Worm (Caenorhabditis elegans): ENCODE measurements around the gene ecps-2.
"Not testable (repeated sequence)": the region's sequence is repeated elsewhere in the genome, so short reads cannot be mapped to it uniquely, and the experiment has no call there.

Gene ecps-2

DNA sequence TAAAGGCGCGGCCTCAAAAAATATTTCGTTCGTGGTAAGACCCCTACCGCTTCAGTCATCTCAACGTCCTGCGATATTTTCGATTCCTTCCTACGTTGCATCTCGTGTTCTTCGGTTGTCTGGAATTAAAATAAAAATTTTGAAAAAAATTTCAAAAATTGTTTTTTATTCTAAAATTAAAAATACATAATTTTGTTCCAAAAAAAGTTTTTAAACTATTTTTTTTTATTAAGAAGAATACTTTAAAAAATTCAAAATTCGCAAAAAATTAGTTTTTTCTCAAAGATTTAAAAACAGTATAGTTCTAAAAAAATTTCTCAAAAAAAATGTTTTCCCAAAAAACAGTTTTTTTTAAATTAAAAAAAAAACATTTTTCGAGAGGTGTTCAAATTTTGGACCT lies 4.1 kb upstream of the ecps-2 start, which contains the start of gene H04D03.6:
TSS of gene H04D03.6 (minus strand) at position 101 of the 400 bp plus-strand sequence.
- TF ChIP-seq skn-1, fos-1, jun-1 (tag; optimal IDR thresholded peaks at IDR 0.05): not testable (repeated sequence)

- TF ChIP-seq nhr-67 (tag; optimal IDR thresholded peaks at IDR 0.05) (no peak), nhr-76 (tag; optimal IDR thresholded peaks at IDR 0.05) (no peak), ceh-16 (tag; optimal IDR thresholded peaks at IDR 0.05) (no peak)
Observed at ce11 chrIII:10446730-10447129, 3.8 kb downstream of the ecps-2 start, which contains the start of gene H04D03.7. Gene H04D03.7 (minus strand): TSS chrIII:10446830.

DNA sequence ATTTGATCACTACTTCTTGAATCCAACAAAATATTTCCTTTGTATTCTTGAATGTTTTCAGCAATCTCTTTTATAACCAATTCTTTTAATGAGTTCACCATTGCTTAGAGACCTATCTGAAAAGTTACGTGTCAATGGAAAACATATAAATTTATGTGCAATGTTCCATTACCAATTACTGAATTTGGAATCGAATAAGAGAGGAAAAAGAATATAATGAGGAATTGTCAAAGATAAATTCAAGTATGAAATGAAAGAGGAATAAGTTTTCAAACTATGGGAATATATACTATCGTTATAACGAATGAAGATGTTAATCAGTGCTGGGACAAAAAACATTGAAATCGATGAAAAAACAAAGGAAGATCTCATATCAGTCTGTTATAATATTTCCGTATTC lies 8.1 kb downstream of the ecps-2 start, which contains the start of gene H04D03.4:
TSS of gene H04D03.4 (minus strand) at position 101 of the 400 bp plus-strand sequence.
- no peak for TF ChIP-seq nhr-11 (tag; optimal IDR thresholded peaks at IDR 0.05)
- TF ChIP-seq ztf-11 (tag; optimal IDR thresholded peaks at IDR 0.05), result no peak
- TF ChIP-seq fkh-2 (tag; optimal IDR thresholded peaks at IDR 0.05), result no peak
- TF ChIP-seq nhr-77 (tag; optimal IDR thresholded peaks at IDR 0.05), result no peak
- no peak for TF ChIP-seq mdl-1 (tag; optimal IDR thresholded peaks at IDR 0.05)
- no peak for TF ChIP-seq aly-2 (tag; optimal IDR thresholded peaks at IDR 0.05)
- TF ChIP-seq sea-2 (GFP tag; optimal IDR thresholded peaks at IDR 0.05), result no peak
- TF ChIP-seq nhr-12 (tag; optimal IDR thresholded peaks at IDR 0.05), result no peak
- TF ChIP-seq elt-3 (tag; optimal IDR thresholded peaks at IDR 0.05), result no peak
- no peak for TF ChIP-seq ceh-28 (tag; optimal IDR thresholded peaks at IDR 0.05)
- no peak for TF ChIP-seq lsy-12 (tag; optimal IDR thresholded peaks at IDR 0.05)
- no peak for TF ChIP-seq unc-62 (GFP tag; optimal IDR thresholded peaks at IDR 0.05)
- TF ChIP-seq pqm-1 (tag; optimal IDR thresholded peaks at IDR 0.05), result no peak
- no peak for TF ChIP-seq R02D3.7 (tag; optimal IDR thresholded peaks at IDR 0.05)
- TF ChIP-seq ztf-4 (tag; optimal IDR thresholded peaks at IDR 0.05), result no peak
- TF ChIP-seq jun-1 (tag; optimal IDR thresholded peaks at IDR 0.05), result no peak

DNA sequence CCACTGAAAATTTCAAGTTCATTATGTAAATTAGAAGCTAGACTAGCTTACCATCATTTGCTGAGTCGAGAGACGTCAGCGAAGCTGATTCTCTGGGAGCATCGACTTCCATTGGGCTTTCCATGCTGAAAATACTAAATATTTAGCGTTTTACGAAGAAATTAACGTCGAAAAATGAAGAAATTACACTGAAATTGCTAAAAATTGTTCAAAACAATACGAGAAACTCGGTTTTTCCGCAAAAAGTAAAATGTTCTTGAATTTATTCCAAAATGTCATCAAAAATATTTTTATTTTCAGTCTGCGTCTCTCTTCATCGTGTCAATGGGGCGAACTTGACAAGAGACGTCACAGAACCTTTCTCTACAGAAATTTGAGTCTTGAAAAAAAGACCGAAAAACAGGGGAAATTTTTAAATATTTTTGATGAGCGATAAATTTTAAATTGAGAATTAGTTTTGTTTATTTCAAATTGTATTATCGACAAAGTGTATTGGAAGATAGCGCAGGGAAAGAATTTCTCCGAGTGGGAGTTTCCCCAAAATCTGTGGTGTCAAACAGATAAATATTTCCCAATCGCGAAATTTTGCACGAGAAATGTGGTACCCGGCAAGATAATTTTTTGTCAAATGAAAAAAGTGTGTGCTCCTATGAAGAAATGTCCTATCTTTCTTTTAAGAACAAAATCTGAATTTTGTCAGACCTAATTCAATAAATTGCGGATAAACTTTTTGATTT lies 17.7 kb downstream of the ecps-2 start, which contains the start of gene ecps-1:
TSS of gene ecps-1 (minus strand) at position 125 of the 737 bp plus-strand sequence.
- TF ChIP-seq nhr-23 (tag; optimal IDR thresholded peaks at IDR 0.05), result peak; percentile 89
- no peak for TF ChIP-seq tbx-2 (tag; optimal IDR thresholded peaks at IDR 0.05)
- TF ChIP-seq fos-1 (tag; optimal IDR thresholded peaks at IDR 0.05), result no peak
- TF ChIP-seq nhr-67 (tag; optimal IDR thresholded peaks at IDR 0.05), result no peak
- peak; percentile 81 for TF ChIP-seq lsy-12 (tag; optimal IDR thresholded peaks at IDR 0.05)
- TF ChIP-seq elt-1 (tag; optimal IDR thresholded peaks at IDR 0.05), result peak; percentile 13
- no peak for TF ChIP-seq nfya-1 (tag; optimal IDR thresholded peaks at IDR 0.05; ENCODE audit: insufficient read depth)
- TF ChIP-seq lin-39 (tag; optimal IDR thresholded peaks at IDR 0.05), result peak; percentile 32
- TF ChIP-seq nhr-25 (tag; optimal IDR thresholded peaks at IDR 0.05), result peak; percentile 76
- TF ChIP-seq ceh-16 (tag; optimal IDR thresholded peaks at IDR 0.05), result no peak
- peak; percentile 77 for TF ChIP-seq ceh-28 (tag; optimal IDR thresholded peaks at IDR 0.05)
- peak; percentile 53 for TF ChIP-seq fkh-10 (GFP tag; optimal IDR thresholded peaks at IDR 0.05)
- TF ChIP-seq unc-39 (tag; optimal IDR thresholded peaks at IDR 0.05), result no peak
- TF ChIP-seq elt-2 (tag; optimal IDR thresholded peaks at IDR 0.05), result peak; percentile 51
- no peak for TF ChIP-seq ztf-4 (tag; optimal IDR thresholded peaks at IDR 0.05)
- TF ChIP-seq ZK546.5 (tag; optimal IDR thresholded peaks at IDR 0.05), result no peak
- TF ChIP-seq ceh-82 (tag; optimal IDR thresholded peaks at IDR 0.05), result peak; percentile 62
- peak; percentile 9 for TF ChIP-seq zag-1 (tag; optimal IDR thresholded peaks at IDR 0.05)
- TF ChIP-seq jun-1 (tag; optimal IDR thresholded peaks at IDR 0.05), result peak; percentile 63
- peak; percentile 89 for TF ChIP-seq nhr-43 (tag; optimal IDR thresholded peaks at IDR 0.05; ENCODE audit: poor library complexity, severe bottlenecking)
- peak; percentile 7 for TF ChIP-seq egl-5 (tag; optimal IDR thresholded peaks at IDR 0.05)
- no peak for TF ChIP-seq elt-3 (tag; optimal IDR thresholded peaks at IDR 0.05)
- TF ChIP-seq mdl-1 (tag; optimal IDR thresholded peaks at IDR 0.05), result peak; percentile 32
- TF ChIP-seq fkh-2 (tag; optimal IDR thresholded peaks at IDR 0.05), result no peak
- no peak for TF ChIP-seq nhr-12 (tag; optimal IDR thresholded peaks at IDR 0.05)
- TF ChIP-seq pha-4 (tag; optimal IDR thresholded peaks at IDR 0.05), result peak; percentile 97
- peak; percentile 45 for TF ChIP-seq nhr-11 (tag; optimal IDR thresholded peaks at IDR 0.05)
- no peak for TF ChIP-seq nhr-28 (tag; optimal IDR thresholded peaks at IDR 0.05)
- no peak for TF ChIP-seq ama-1 (optimal IDR thresholded peaks at IDR 0.05)
- TF ChIP-seq unc-62 (GFP tag; optimal IDR thresholded peaks at IDR 0.05), result peak; percentile 12
- no peak for TF ChIP-seq egl-27 (tag; optimal IDR thresholded peaks at IDR 0.05)
- peak; percentile 68 for TF ChIP-seq snpc-4 (tag; optimal IDR thresholded peaks at IDR 0.05)
- TF ChIP-seq R02D3.7 (tag; optimal IDR thresholded peaks at IDR 0.05), result peak; percentile 86
- no peak for TF ChIP-seq mml-1 (tag; optimal IDR thresholded peaks at IDR 0.05)
- TF ChIP-seq eor-1 (tag; optimal IDR thresholded peaks at IDR 0.05), result no peak
- no peak for TF ChIP-seq aly-2 (tag; optimal IDR thresholded peaks at IDR 0.05)
- TF ChIP-seq lin-15B (tag; optimal IDR thresholded peaks at IDR 0.05), result peak; percentile 93
- no peak for TF ChIP-seq nhr-76 (tag; optimal IDR thresholded peaks at IDR 0.05)
- TF ChIP-seq skn-1 (tag; optimal IDR thresholded peaks at IDR 0.05), result peak; percentile 97
- no peak for TF ChIP-seq nhr-237 (tag; optimal IDR thresholded peaks at IDR 0.05)
